Fruit fly (Drosophila melanogaster) whole organism, embryonic: ENCODE measurements around the gene CG11882.

ENCODE experiments used
- Atf3 ChIP-seq: fragments of 200-800 bp; sonication (Bioruptor generic); optimal IDR thresholded peaks from 3 replicates; lab custom pipeline; 2016; ENCODE audit warnings: missing biosample characterization, missing genetic modification characterization
- Bdp1 ChIP-seq: fragments of 200-800 bp; sonication (Bioruptor generic); optimal IDR thresholded peaks from 3 replicates; lab custom pipeline; 2016; ENCODE audit warnings: missing biosample characterization, missing genetic modification characterization
- CG1024 ChIP-seq: fragments of 200-800 bp; sonication (Bioruptor generic); IDR thresholded peaks from 2 replicates; pipeline ENCODE4 v1.3.6; 2022; ENCODE audit warnings: missing biosample characterization, missing genetic modification characterization
- CG11085 ChIP-seq: fragments of 200-800 bp; sonication (Bioruptor generic); IDR thresholded peaks from 2 replicates; pipeline ENCODE4 v1.3.6; 2022; ENCODE audit warnings: missing biosample characterization, missing genetic modification characterization
- CG12391 ChIP-seq: fragments of 200-800 bp; sonication (Bioruptor generic); optimal IDR thresholded peaks from 3 replicates; lab custom pipeline; 2018; ENCODE audit warnings: missing biosample characterization, mild to moderate bottlenecking, missing genetic modification characterization, moderate library complexity
- CG12744 ChIP-seq: fragments of 200-800 bp; sonication (Bioruptor generic); optimal IDR thresholded peaks from 2 replicates; lab custom pipeline; 2016; ENCODE audit warnings: missing biosample characterization, missing genetic modification characterization
- CG14050 ChIP-seq: fragments of 200-800 bp; sonication (Bioruptor generic); IDR thresholded peaks from 3 replicates; pipeline ENCODE4 v1.3.6; 2022; ENCODE audit warnings: missing biosample characterization, missing genetic modification characterization
- CG15601 ChIP-seq: fragments of 200-800 bp; sonication (Bioruptor generic); optimal IDR thresholded peaks from 3 replicates; lab custom pipeline; 2019; ENCODE audit warnings: missing biosample characterization, mild to moderate bottlenecking, missing genetic modification characterization, moderate library complexity
- CG1647 ChIP-seq: fragments of 200-800 bp; sonication (Bioruptor generic); optimal IDR thresholded peaks from 3 replicates; lab custom pipeline; 2016; ENCODE audit warnings: missing biosample characterization, missing genetic modification characterization
- CG17186 ChIP-seq: fragments of 200-800 bp; sonication (Bioruptor generic); optimal IDR thresholded peaks from 3 replicates; lab custom pipeline; 2017; ENCODE audit warnings: missing biosample characterization, missing genetic modification reagents, missing genetic modification characterization
- CG17829 ChIP-seq: fragments of 200-800 bp; optimal IDR thresholded peaks from 2 replicates; lab custom pipeline; 2019; ENCODE audit warnings: missing biosample characterization, mild to moderate bottlenecking, missing genetic modification characterization, moderate library complexity
- CG17912 ChIP-seq: fragments of 200-800 bp; sonication (Bioruptor generic); optimal IDR thresholded peaks from 2 replicates; lab custom pipeline; 2018; ENCODE audit warnings: missing biosample characterization, mild to moderate bottlenecking, missing genetic modification characterization
- CG30403 ChIP-seq: fragments of 200-800 bp; sonication (Bioruptor generic); optimal IDR thresholded peaks from 3 replicates; lab custom pipeline; 2016; ENCODE audit warnings: missing biosample characterization, missing genetic modification characterization
- CG5953 ChIP-seq: fragments of 200-800 bp; sonication (Bioruptor generic); IDR thresholded peaks from 2 replicates; pipeline ENCODE4 v1.3.6; 2022; ENCODE audit warnings: missing biosample characterization, missing genetic modification characterization
- CG6791 ChIP-seq: fragments of 200-800 bp; sonication (Bioruptor generic); IDR thresholded peaks from 3 replicates; pipeline ENCODE4 v1.3.6; 2022; ENCODE audit warnings: missing biosample characterization, missing genetic modification characterization; ENCODE audit not compliant: partially characterized antibody
- CG6854 ChIP-seq: fragments of 200-800 bp; sonication (Bioruptor generic); optimal IDR thresholded peaks from 3 replicates; lab custom pipeline; 2017; ENCODE audit warnings: missing biosample characterization, mild to moderate bottlenecking, missing genetic modification characterization
- CG7271 ChIP-seq: fragments of 200-800 bp; sonication (Bioruptor generic); optimal IDR thresholded peaks from 2 replicates; lab custom pipeline; 2018; ENCODE audit warnings: missing biosample characterization, mild to moderate bottlenecking, missing genetic modification characterization, moderate library complexity
- CG7745 ChIP-seq: fragments of 200-800 bp; sonication (Bioruptor generic); optimal IDR thresholded peaks from 2 replicates; lab custom pipeline; 2018; ENCODE audit warnings: missing biosample characterization, mild to moderate bottlenecking, missing genetic modification characterization, moderate library complexity
- CG7786 ChIP-seq: fragments of 200-800 bp; sonication (Bioruptor generic); optimal IDR thresholded peaks from 2 replicates; lab custom pipeline; 2016; ENCODE audit warnings: missing biosample characterization, missing genetic modification characterization
- CG7839 ChIP-seq: fragments of 200-800 bp; sonication (Bioruptor generic); optimal IDR thresholded peaks from 3 replicates; lab custom pipeline; 2018; ENCODE audit warnings: missing biosample characterization, mild to moderate bottlenecking, missing genetic modification characterization, moderate library complexity
- CG7928 ChIP-seq: fragments of 200-800 bp; sonication (Bioruptor generic); optimal IDR thresholded peaks from 2 replicates; lab custom pipeline; 2017; ENCODE audit warnings: missing biosample characterization, mild to moderate bottlenecking, missing genetic modification characterization
- CG8290 ChIP-seq, 3 experiments: fragments of 200-800 bp; sonication (Bioruptor generic); optimal IDR thresholded peaks; 2 replicates each; lab custom pipeline; 2016 to 2019; ENCODE audit warnings: missing biosample characterization in 3 of 3, missing genetic modification characterization in 3 of 3, mild to moderate bottlenecking in 2 of 3, moderate library complexity in 1 of 3
- Drgx ChIP-seq: fragments of 200-800 bp; sonication (Bioruptor generic); IDR thresholded peaks from 2 replicates; pipeline ENCODE4 v1.3.6; 2022; ENCODE audit warnings: missing biosample characterization, missing genetic modification characterization
- Fer1 ChIP-seq: fragments of 200-800 bp; sonication (Bioruptor generic); optimal IDR thresholded peaks from 2 replicates; lab custom pipeline; 2017; ENCODE audit warnings: missing biosample characterization, mild to moderate bottlenecking, missing genetic modification characterization
- HmgD ChIP-seq: fragments of 200-800 bp; sonication (Bioruptor generic); optimal IDR thresholded peaks from 3 replicates; lab custom pipeline; 2016; ENCODE audit warnings: missing biosample characterization, missing genetic modification characterization
- Hmr ChIP-seq: fragments of 200-800 bp; sonication (Bioruptor generic); optimal IDR thresholded peaks from 3 replicates; lab custom pipeline; 2017; ENCODE audit warnings: mild to moderate bottlenecking, missing biosample characterization, missing genetic modification reagents, missing genetic modification characterization
- Jarid2 ChIP-seq: fragments of 200-800 bp; sonication (Bioruptor generic); optimal IDR thresholded peaks from 3 replicates; lab custom pipeline; 2017; ENCODE audit warnings: mild to moderate bottlenecking, missing biosample characterization, missing genetic modification reagents, missing genetic modification characterization
- MESR4 ChIP-seq: fragments of 200-800 bp; sonication (Bioruptor generic); optimal IDR thresholded peaks from 2 replicates; lab custom pipeline; 2018; ENCODE audit warnings: missing biosample characterization, mild to moderate bottlenecking, missing genetic modification characterization, moderate library complexity
- MTF-1 ChIP-seq: fragments of 200-800 bp; sonication (Bioruptor generic); optimal IDR thresholded peaks from 2 replicates; lab custom pipeline; 2018; ENCODE audit warnings: missing biosample characterization, mild to moderate bottlenecking, missing genetic modification characterization, borderline replicate concordance
- Myb ChIP-seq: fragments of 200-800 bp; sonication (Bioruptor generic); optimal IDR thresholded peaks from 2 replicates; lab custom pipeline; 2016; ENCODE audit warnings: missing biosample characterization, missing genetic modification characterization
- NC2α ChIP-seq: fragments of 200-800 bp; sonication (Bioruptor generic); optimal IDR thresholded peaks from 2 replicates; lab custom pipeline; 2016; ENCODE audit warnings: missing biosample characterization, missing genetic modification characterization
- abd-A ChIP-seq: fragments of 200-800 bp; sonication (Bioruptor generic); optimal IDR thresholded peaks from 3 replicates; lab custom pipeline; 2019; ENCODE audit warnings: missing biosample characterization, mild to moderate bottlenecking, missing genetic modification characterization, moderate library complexity
- bigmax ChIP-seq: fragments of 200-800 bp; sonication (Bioruptor generic); optimal IDR thresholded peaks from 2 replicates; lab custom pipeline; 2018; ENCODE audit warnings: missing biosample characterization, mild to moderate bottlenecking, missing genetic modification characterization
- cad ChIP-seq: fragments of >200 bp; optimal IDR thresholded peaks from 2 replicates; lab custom pipeline; 2017; ENCODE audit warnings: missing biosample characterization, missing genetic modification characterization
- crp ChIP-seq, 2 experiments: fragments of 200-800 bp; sonication (Bioruptor generic); optimal IDR thresholded peaks; 2 replicates in 1 of 2; 3 replicates in 1 of 2; lab custom pipeline; 2017; ENCODE audit warnings: missing biosample characterization in 2 of 2, missing genetic modification characterization in 2 of 2, mild to moderate bottlenecking in 1 of 2, moderate library complexity in 1 of 2
- cwo ChIP-seq: fragments of 200-800 bp; sonication (Bioruptor generic); optimal IDR thresholded peaks from 3 replicates; lab custom pipeline; 2017; ENCODE audit warnings: missing biosample characterization, missing genetic modification characterization, mild to moderate bottlenecking, moderate library complexity, missing genetic modification reagents
- dysf ChIP-seq: fragments of 200-800 bp; sonication (Bioruptor generic); IDR thresholded peaks from 3 replicates; pipeline ENCODE4 v1.3.6; 2022; ENCODE audit warnings: missing biosample characterization, missing genetic modification characterization
- fu2 ChIP-seq: fragments of 200-800 bp; sonication (Bioruptor generic); optimal IDR thresholded peaks from 2 replicates; lab custom pipeline; 2016; ENCODE audit warnings: missing biosample characterization, missing genetic modification characterization
- hb ChIP-seq: fragments of 200-800 bp; sonication (Bioruptor generic); IDR thresholded peaks from 3 replicates; pipeline ENCODE4 v1.3.6; 2022; ENCODE audit warnings: missing biosample characterization, missing genetic modification characterization; ENCODE audit not compliant: partially characterized antibody
- maf-S ChIP-seq: fragments of 200-800 bp; sonication (Bioruptor generic); optimal IDR thresholded peaks from 2 replicates; lab custom pipeline; 2016; ENCODE audit warnings: missing biosample characterization, missing genetic modification characterization
- nerfin-1 ChIP-seq: fragments of 200-800 bp; sonication (Bioruptor generic); optimal IDR thresholded peaks from 3 replicates; lab custom pipeline; 2019; ENCODE audit warnings: missing biosample characterization, mild to moderate bottlenecking, missing genetic modification characterization, moderate library complexity
- phol ChIP-seq: fragments of 200-800 bp; sonication (Bioruptor generic); optimal IDR thresholded peaks from 3 replicates; lab custom pipeline; 2018; ENCODE audit warnings: missing biosample characterization, mild to moderate bottlenecking, missing genetic modification characterization, moderate library complexity
- rib ChIP-seq: fragments of 200-800 bp; sonication (Bioruptor generic); IDR thresholded peaks from 2 replicates; pipeline ENCODE4 v1.3.6; 2022; ENCODE audit warnings: missing biosample characterization, missing genetic modification characterization
- salm ChIP-seq: fragments of 200-800 bp; sonication (Bioruptor generic); optimal IDR thresholded peaks from 2 replicates; lab custom pipeline; 2018; ENCODE audit warnings: missing biosample characterization, mild to moderate bottlenecking, missing genetic modification characterization
- scrt ChIP-seq: fragments of 200-800 bp; sonication (Bioruptor generic); optimal IDR thresholded peaks from 2 replicates; lab custom pipeline; 2018; ENCODE audit warnings: missing biosample characterization, mild to moderate bottlenecking, missing genetic modification characterization, moderate library complexity
- slbo ChIP-seq: fragments of 200-800 bp; sonication (Bioruptor generic); IDR thresholded peaks from 2 replicates; pipeline ENCODE4 v1.3.6; 2022; ENCODE audit warnings: missing biosample characterization, missing genetic modification characterization
- slp2 ChIP-seq: fragments of 200-800 bp; sonication (Bioruptor generic); optimal IDR thresholded peaks from 2 replicates; lab custom pipeline; 2016; ENCODE audit warnings: missing biosample characterization, missing genetic modification characterization
- trem ChIP-seq: fragments of 200-800 bp; optimal IDR thresholded peaks from 3 replicates; lab custom pipeline; 2019; ENCODE audit warnings: missing biosample characterization, mild to moderate bottlenecking, missing genetic modification characterization, moderate library complexity
- vvl ChIP-seq: fragments of 200-800 bp; sonication (Bioruptor generic); IDR thresholded peaks from 2 replicates; pipeline ENCODE4 v1.3.6; 2022; ENCODE audit warnings: missing biosample characterization, missing genetic modification characterization

CG11882 gene

DNA sequence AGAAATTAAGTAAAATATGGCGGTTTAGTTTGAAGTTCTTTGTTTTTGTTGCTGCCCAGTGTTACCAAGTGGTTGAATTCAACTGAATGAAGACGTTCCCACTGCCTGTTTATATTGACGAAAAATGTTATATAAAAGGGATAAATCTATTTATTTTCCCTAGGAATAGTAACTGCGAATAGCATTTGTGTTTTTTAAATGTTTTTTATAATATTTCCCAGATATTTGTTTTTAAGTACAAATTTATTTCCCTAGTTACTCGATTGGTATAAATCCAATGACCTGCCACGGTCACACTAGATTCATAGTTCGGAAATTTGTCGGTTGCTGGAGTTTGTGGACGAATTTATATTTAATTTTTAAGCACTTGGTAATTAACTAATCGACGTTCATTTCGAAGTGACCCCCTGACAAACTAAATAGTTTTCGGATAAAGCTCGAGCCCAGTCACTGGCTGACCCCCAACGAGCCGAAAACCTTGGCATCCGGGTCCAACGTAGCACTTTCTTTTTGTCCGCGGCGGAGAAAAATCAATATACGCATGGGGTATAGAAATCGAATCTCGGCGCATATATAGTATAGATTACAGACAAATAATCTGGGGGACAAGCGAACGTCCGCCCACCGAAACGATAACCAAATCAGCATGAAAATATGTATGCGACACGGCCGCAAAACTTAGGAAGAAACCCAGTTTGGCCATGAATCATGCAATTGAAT lies 16.9 kb downstream of the CG11882 start, which contains the start of the genes dgt6 and Vha100-1 (continued):
- TF ChIP-seq CG8290 (GFP tag; optimal IDR thresholded peaks at IDR 0.05; lab: Kevin White, UChicago) (no peak), CG8290 (tag; optimal IDR thresholded peaks at IDR 0.05; lab: Kevin White, UChicago) (no peak), fu2 (GFP tag; lab: Kevin White, UChicago) (no peak), CG12744 (GFP tag; lab: Kevin White, UChicago) (no peak), CG7839 (tag; lab: Kevin White, UChicago) (no peak), Jarid2 (GFP tag; lab: Kevin White, UChicago) (peak; percentile 32), CG6854 (no peak), CG1647 (no peak), MESR4 (GFP tag; lab: Kevin White, UChicago) (peak; percentile 69), dysf (GFP tag; lab: Robert Waterston, UW) (no peak), cad (no peak), maf-S (GFP tag; lab: Kevin White, UChicago) (no peak), slbo (GFP tag; lab: Robert Waterston, UW) (no peak), CG7928 (GFP tag; lab: Kevin White, UChicago) (no peak), scrt (no peak), NC2α (GFP tag; lab: Kevin White, UChicago) (no peak), HmgD (GFP tag; lab: Kevin White, UChicago) (no peak), Myb (GFP tag; lab: Kevin White, UChicago) (no peak), vvl (peak; percentile 52; the same call in 1 of the 2 replicates), salm (tag; lab: Kevin White, UChicago) (no peak), crp (GFP tag; optimal IDR thresholded peaks at IDR 0.05; lab: Kevin White, UChicago) (peak in 1 of 2 experiments; percentile 9), abd-A (no peak), trem (tag; lab: Kevin White, UChicago) (peak; percentile 83), CG11085 (GFP tag; lab: Robert Waterston, UW) (no peak), rib (GFP tag; lab: Robert Waterston, UW) (no peak), cwo (no peak), CG7271 (tag; lab: Kevin White, UChicago) (no peak), CG17829 (peak; percentile 65), nerfin-1 (tag; lab: Kevin White, UChicago) (peak; percentile 39), CG15601 (tag; lab: Kevin White, UChicago) (no peak), CG7745 (tag; lab: Kevin White, UChicago) (no peak), CG30403 (peak; percentile 51), CG5953 (GFP tag; lab: Robert Waterston, UW) (no peak), CG1024 (GFP tag; lab: Robert Waterston, UW) (no peak), slp2 (GFP tag; lab: Kevin White, UChicago) (no peak), CG17912 (GFP tag; lab: Kevin White, UChicago) (no peak), phol (tag; lab: Kevin White, UChicago) (peak; percentile 85), hb (GFP tag; lab: Robert Waterston, UW) (no peak), CG7786 (no peak), Atf3 (GFP tag; lab: Kevin White, UChicago) (no peak), Bdp1 (no peak), MTF-1 (GFP tag; lab: Kevin White, UChicago) (no peak), CG14050 (no peak), Drgx (GFP tag; lab: Robert Waterston, UW) (no peak), CG17186 (peak; percentile 6), bigmax (GFP tag; lab: Kevin White, UChicago) (no peak), CG6791 (GFP tag; lab: Robert Waterston, UW) (no peak), Fer1 (GFP tag; lab: Kevin White, UChicago) (no peak), CG12391 (peak; percentile 62), Hmr (GFP tag; lab: Kevin White, UChicago) (no peak)
